Worm (Caenorhabditis elegans) whole organism, L4/young adult: Measurements from ENCODE around the gene Y69F12A.1.

ENCODE experiments used
- W03F9.2 ChIP-seq: fragments of 150-350 bp; optimal IDR thresholded peaks from 2 replicates; lab custom pipeline; 2014; ENCODE audit warnings: missing biosample characterization, missing genetic modification characterization
- dao-5 ChIP-seq: sonication (generic microtip); optimal IDR thresholded peaks from 2 replicates; lab custom pipeline; 2016; ENCODE audit warnings: missing genotype, missing genetic modification characterization, moderate library complexity, missing compliant biosample characterization
- him-1 ChIP-seq: sonication (generic microtip); optimal IDR thresholded peaks from 2 replicates; lab custom pipeline; 2016; ENCODE audit warnings: missing genotype, missing genetic modification reagents, missing genetic modification characterization, missing compliant biosample characterization

Y69F12A.1 gene

ce11 chrIII:7491931-7492330 lies 35.2 kb downstream of the Y69F12A.1 start:
- TF ChIP-seq him-1, result no peak
- TF ChIP-seq W03F9.2, result no peak
- no peak for TF ChIP-seq dao-5 (tag; lab: Kevin White, UChicago)

ce11 chrIII:7494850-7495314 lies 38.1 kb downstream of the Y69F12A.1 start:
- no peak for TF ChIP-seq W03F9.2
- TF ChIP-seq dao-5 (tag; lab: Kevin White, UChicago), result no peak
- no peak for TF ChIP-seq him-1

ce11 chrIII:7495616-7496146 lies 38.9 kb downstream of the Y69F12A.1 start:
- TF ChIP-seq W03F9.2, result no peak
- peak; percentile 30 for TF ChIP-seq dao-5 (tag; lab: Kevin White, UChicago)

- TF ChIP-seq him-1 (no peak), W03F9.2 (no peak), dao-5 (tag; lab: Kevin White, UChicago) (no peak)
These were observed 41.1 kb downstream of the Y69F12A.1 start, which contains the start of gene cgh-1 for ce11 chrIII:7497782-7498266. Gene cgh-1, minus strand, starts transcription at chrIII:7497832.

- TF ChIP-seq W03F9.2 (peak; percentile 86), him-1 (no peak), dao-5 (tag; lab: Kevin White, UChicago) (no peak)
These were observed 41.6 kb downstream of the Y69F12A.1 start for ce11 chrIII:7498346-7498745.

- TF ChIP-seq him-1, result peak; percentile 24
- TF ChIP-seq dao-5 (tag; lab: Kevin White, UChicago), result no peak
- peak; percentile 83 for TF ChIP-seq W03F9.2
These were observed 42.7 kb downstream of the Y69F12A.1 start, which contains the start of the genes C07H6.9 and sap-140 for ce11 chrIII:7499421-7499902. Gene C07H6.9, minus strand, starts transcription at chrIII:7499471. Gene sap-140, plus strand, starts transcription at chrIII:7499738.

- TF ChIP-seq him-1, result no peak
- no peak for TF ChIP-seq W03F9.2
- TF ChIP-seq dao-5 (tag; lab: Kevin White, UChicago), result no peak
These were observed 50.2 kb downstream of the Y69F12A.1 start for ce11 chrIII:7506983-7507382.
